Fruit fly (Drosophila melanogaster) Kc167 (cell line): ENCODE measurements around the gene CG34138.

Experiments used
- Sin3A ChIP-seq: fragments of >200 bp; optimal IDR thresholded peaks from 2 replicates; lab custom pipeline; 2018; ENCODE audit warnings: missing external identifiers
- h ChIP-seq: fragments of >200 bp; optimal IDR thresholded peaks from 3 replicates; lab custom pipeline; 2018; ENCODE audit warnings: missing external identifiers
- insv ChIP-seq: fragments of >200 bp; optimal IDR thresholded peaks from 3 replicates; lab custom pipeline; 2018; ENCODE audit warnings: missing external identifiers
- psq ChIP-seq: fragments of >200 bp; optimal IDR thresholded peaks from 2 replicates; lab custom pipeline; 2017; ENCODE audit warnings: missing external identifiers

DNA sequence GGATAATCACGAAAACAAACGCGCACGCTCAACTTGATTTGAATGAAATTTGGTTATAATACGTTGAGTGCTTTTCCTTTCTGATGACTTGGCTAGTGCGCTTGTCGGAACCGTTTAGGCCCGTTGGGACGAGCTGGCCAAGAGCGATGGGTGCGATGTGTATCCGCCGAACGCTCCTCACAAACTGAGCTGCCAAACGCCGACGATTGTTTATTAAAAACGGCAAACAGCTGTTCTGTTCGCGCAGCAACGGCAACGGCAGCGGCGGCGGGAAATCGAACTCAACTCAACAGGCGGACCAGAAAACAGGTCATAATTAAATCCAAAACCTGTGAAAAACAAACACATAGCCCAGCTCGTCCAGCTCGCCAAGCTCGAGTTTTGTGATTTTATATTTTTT lies 13.8 kb upstream of the CG34138 start:
- TF ChIP-seq Sin3A (no peak), h (no peak), psq (lab: Kevin White, UChicago) (no peak), insv (lab: Kevin White, UChicago) (no peak)
